Fruit fly (Drosophila melanogaster) whole organism, pupa: Measurements from ENCODE around the gene CG14445.

Source experiments
- CG10348 ChIP-seq: fragments of 200-800 bp; sonication (Bioruptor generic); IDR thresholded peaks from 2 replicates; pipeline ENCODE4 v1.3.6; 2022; ENCODE audit warnings: missing biosample characterization, missing genetic modification characterization
- CG12605 ChIP-seq: fragments of 200-800 bp; sonication (Bioruptor generic); IDR thresholded peaks from 2 replicates; pipeline ENCODE4 v1.3.6; 2022; ENCODE audit warnings: missing biosample characterization, missing genetic modification characterization
- CG14655 ChIP-seq: fragments of 200-800 bp; sonication (Bioruptor generic); optimal IDR thresholded peaks from 3 replicates; lab custom pipeline; 2017; ENCODE audit warnings: mild to moderate bottlenecking, missing biosample characterization, missing genetic modification reagents, missing genetic modification characterization
- CG15710 ChIP-seq: fragments of 200-800 bp; sonication (Bioruptor generic); optimal IDR thresholded peaks from 2 replicates; lab custom pipeline; 2018; ENCODE audit warnings: missing biosample characterization, mild to moderate bottlenecking, missing genetic modification characterization, moderate library complexity
- CG17806 ChIP-seq: fragments of 200-800 bp; sonication (Bioruptor generic); optimal IDR thresholded peaks from 2 replicates; lab custom pipeline; 2018; ENCODE audit warnings: missing biosample characterization, mild to moderate bottlenecking, missing genetic modification characterization, moderate library complexity
- CG32121 ChIP-seq: fragments of 200-800 bp; sonication (Bioruptor generic); IDR thresholded peaks from 2 replicates; pipeline ENCODE4 v1.3.6; 2022; ENCODE audit warnings: missing biosample characterization, missing genetic modification characterization
- CG34367 ChIP-seq: fragments of 200-800 bp; sonication (Bioruptor generic); optimal IDR thresholded peaks from 2 replicates; lab custom pipeline; 2018; ENCODE audit warnings: missing biosample characterization, mild to moderate bottlenecking, missing genetic modification characterization
- CG8301 ChIP-seq: fragments of 200-800 bp; sonication (Bioruptor generic); optimal IDR thresholded peaks from 2 replicates; lab custom pipeline; 2018; ENCODE audit warnings: missing biosample characterization, mild to moderate bottlenecking, missing genetic modification characterization
- CG9948 ChIP-seq: fragments of 200-800 bp; sonication (Bioruptor generic); optimal IDR thresholded peaks from 2 replicates; lab custom pipeline; 2018; ENCODE audit warnings: missing biosample characterization, mild to moderate bottlenecking, missing genetic modification characterization, moderate library complexity
- EcR ChIP-seq: fragments of 200-800 bp; sonication (Bioruptor generic); optimal IDR thresholded peaks from 3 replicates; lab custom pipeline; 2019; ENCODE audit warnings: missing biosample characterization, missing genetic modification characterization, mild to moderate bottlenecking, moderate library complexity, missing genetic modification reagents
- Ets98B ChIP-seq: fragments of 200-800 bp; sonication (Bioruptor generic); IDR thresholded peaks from 2 replicates; pipeline ENCODE4 v1.3.6; 2022; ENCODE audit warnings: missing biosample characterization, missing genetic modification characterization
- Pif1A ChIP-seq: fragments of 200-800 bp; sonication (Bioruptor generic); optimal IDR thresholded peaks from 3 replicates; lab custom pipeline; 2016; ENCODE audit warnings: missing biosample characterization, missing genetic modification characterization
- gl ChIP-seq: fragments of 200-800 bp; sonication (Bioruptor generic); optimal IDR thresholded peaks from 2 replicates; lab custom pipeline; 2018; ENCODE audit warnings: missing biosample characterization, mild to moderate bottlenecking, missing genetic modification characterization
- rn ChIP-seq: fragments of 200-800 bp; sonication (Bioruptor generic); IDR thresholded peaks from 2 replicates; pipeline ENCODE4 v1.3.6; 2022; ENCODE audit warnings: missing biosample characterization, missing genetic modification characterization

- TF ChIP-seq CG9948 (tag; lab: Kevin White, UChicago) (no peak), CG12605 (GFP tag; lab: Robert Waterston, UW) (no peak), Ets98B (GFP tag; lab: Robert Waterston, UW) (no peak), CG14655 (no peak), CG10348 (GFP tag; lab: Robert Waterston, UW) (no peak), CG15710 (tag; lab: Kevin White, UChicago) (no peak), CG8301 (tag; lab: Kevin White, UChicago) (no peak), CG17806 (tag; lab: Kevin White, UChicago) (no peak), EcR (no peak), gl (tag; lab: Kevin White, UChicago) (no peak), Pif1A (GFP tag; lab: Kevin White, UChicago) (no peak), rn (GFP tag; lab: Robert Waterston, UW) (no peak), CG32121 (GFP tag; lab: Robert Waterston, UW) (no peak), CG34367 (tag; lab: Kevin White, UChicago) (no peak)
These were observed 29.0 kb downstream of the CG14445 start for dm6 chrX:6266092-6266491.
